Worm (Caenorhabditis elegans) whole organism, mixed stage, embryonic: ENCODE measurements around the gene pis-1.

Experiments used
- ces-1 ChIP-seq: fragments of 150-350 bp; optimal IDR thresholded peaks from 2 replicates; lab custom pipeline; 2014; ENCODE audit warnings: missing biosample characterization, missing genetic modification reagents, missing genetic modification characterization
- cnd-1 ChIP-seq: fragments of 200-800 bp; sonication (Bioruptor generic); optimal IDR thresholded peaks from 2 replicates; lab custom pipeline; 2018; ENCODE audit warnings: mild to moderate bottlenecking, missing genetic modification characterization, missing compliant biosample characterization
- elt-3 ChIP-seq: fragments of 150-350 bp; optimal IDR thresholded peaks from 2 replicates; lab custom pipeline; 2014; ENCODE audit warnings: missing biosample characterization, missing genetic modification characterization
- nhr-12 ChIP-seq: fragments of 150-350 bp; optimal IDR thresholded peaks from 2 replicates; lab custom pipeline; 2014; ENCODE audit warnings: missing biosample characterization, missing genetic modification characterization
- nhr-76 ChIP-seq: sonication (generic microtip); optimal IDR thresholded peaks from 2 replicates; lab custom pipeline; 2017; ENCODE audit warnings: missing biosample characterization, missing genetic modification characterization
- snpc-4 ChIP-seq: fragments of 150-350 bp; optimal IDR thresholded peaks from 2 replicates; lab custom pipeline; 2014; ENCODE audit warnings: missing biosample characterization, missing genetic modification characterization
- sptf-1 ChIP-seq: sonication (generic microtip); optimal IDR thresholded peaks from 2 replicates; lab custom pipeline; 2017; ENCODE audit warnings: mild to moderate bottlenecking, missing genetic modification characterization, moderate library complexity, missing compliant biosample characterization
- unc-62 ChIP-seq: fragments of 150-350 bp; optimal IDR thresholded peaks from 2 replicates; lab custom pipeline; 2014; ENCODE audit warnings: missing biosample characterization, missing genetic modification reagents, missing genetic modification characterization

ce11 chrIV:9790708-9791107 is 5.7 kb downstream of the pis-1 start:
- TF ChIP-seq sptf-1 (tag; lab: Kevin White, UChicago) (no peak), unc-62 (no peak), cnd-1 (tag; lab: Kevin White, UChicago) (no peak), elt-3 (tag; lab: Kevin White, UChicago) (no peak), nhr-76 (tag; lab: Kevin White, UChicago) (no peak), ces-1 (GFP tag; lab: Kevin White, UChicago) (no peak), snpc-4 (tag; lab: Kevin White, UChicago) (no peak), nhr-12 (tag; lab: Kevin White, UChicago) (no peak)
